Fruit fly (Drosophila melanogaster): ENCODE measurements around the gene Srlp.

Srlp gene

dm6 chr3R:12451376-12451775 is 17.5 kb downstream of the Srlp start (continued):
- peak; percentile 14; the same call in 1 of the 2 replicates for TF ChIP-seq CG14441 (GFP tag; IDR thresholded peaks at IDR 0.05)
- TF ChIP-seq CG8290 (GFP tag; optimal IDR thresholded peaks at IDR 0.05), result no peak
- peak in 1 of 2 experiments; percentile 65 for TF ChIP-seq CG8290 (tag; optimal IDR thresholded peaks at IDR 0.05)
- peak; percentile 50; the same call in 1 of the 2 replicates for TF ChIP-seq ranshi (GFP tag; IDR thresholded peaks at IDR 0.05)
- TF ChIP-seq Drgx (GFP tag; IDR thresholded peaks at IDR 0.05), result peak; percentile 13; the same call in 1 of the 2 replicates

dm6 chr3R:12451888-12452514 is 18.1 kb downstream of the Srlp start, which contains the start of gene CG5509:
Gene CG5509 (plus strand): TSS chr3R:12452464.
- TF ChIP-seq Xbp1 (GFP tag; optimal IDR thresholded peaks at IDR 0.05) (peak; percentile 4), bbx (GFP tag; IDR thresholded peaks at IDR 0.05; ENCODE audit: partially characterized antibody) (peak; percentile 46; the same call in 1 of the 2 replicates), dmrt99B (tag; optimal IDR thresholded peaks at IDR 0.05) (no peak), D19A (tag; optimal IDR thresholded peaks at IDR 0.05) (peak; percentile 9), CG7987 (GFP tag; optimal IDR thresholded peaks at IDR 0.05) (no peak), sr (GFP tag; IDR thresholded peaks at IDR 0.05) (peak; percentile 46; the same call in 2 of the 3 replicates), chinmo (GFP tag; IDR thresholded peaks at IDR 0.05; ENCODE audit: partially characterized antibody) (peak; percentile 83; the same call in 2 of the 4 replicates), Dp (GFP tag; optimal IDR thresholded peaks at IDR 0.05) (no peak), Pdp1 (GFP tag; optimal IDR thresholded peaks at IDR 0.05) (peak in 1 of 2 experiments; percentile 59), kni (GFP tag; optimal IDR thresholded peaks at IDR 0.05) (peak; percentile 36), ewg (GFP tag; optimal IDR thresholded peaks at IDR 0.05) (peak; percentile 83), tna (GFP tag; IDR thresholded peaks at IDR 0.05; ENCODE audit: partially characterized antibody) (0 out of 2 replicates have a peak, but pooled peaks have one; percentile 34), CG3847 (GFP tag; IDR thresholded peaks at IDR 0.05) (no peak), CG8478 (optimal IDR thresholded peaks at IDR 0.05) (peak; percentile 43), sd (tag; optimal IDR thresholded peaks at IDR 0.05) (peak; percentile 26), crol (GFP tag; IDR thresholded peaks at IDR 0.05) (peak; percentile 88), CG2889 (GFP tag; IDR thresholded peaks at IDR 0.05) (no peak), row (GFP tag; IDR thresholded peaks at IDR 0.05) (0 out of 3 replicates have a peak, but pooled peaks have one; percentile 20), CG4360 (GFP tag; IDR thresholded peaks at IDR 0.05) (peak; percentile 60), nom (GFP tag; optimal IDR thresholded peaks at IDR 0.05) (peak; percentile 6), Drgx (GFP tag; IDR thresholded peaks at IDR 0.05) (peak; percentile 50), CG34422 (GFP tag; IDR thresholded peaks at IDR 0.05) (peak; percentile 33; the same call in 1 of the 3 replicates), B-H1 (GFP tag; IDR thresholded peaks at IDR 0.05) (no peak)

dm6 chr3R:12454492-12454891 is 20.6 kb downstream of the Srlp start:
- 0 out of 4 replicates have a peak, but pooled peaks have one; percentile 65 for TF ChIP-seq chinmo (GFP tag; IDR thresholded peaks at IDR 0.05; ENCODE audit: partially characterized antibody)
- TF ChIP-seq vvl (GFP tag; IDR thresholded peaks at IDR 0.05), result 0 out of 2 replicates have a peak, but pooled peaks have one; percentile 19
- peak; percentile 90 for TF ChIP-seq kni (GFP tag; optimal IDR thresholded peaks at IDR 0.05)
- TF ChIP-seq CG2199 (GFP tag; IDR thresholded peaks at IDR 0.05), result 0 out of 3 replicates have a peak, but pooled peaks have one; percentile 16
- TF ChIP-seq Stat92E (GFP tag; optimal IDR thresholded peaks at IDR 0.05), result peak in 1 of 3 experiments; percentile 33
- no peak for TF ChIP-seq jigr1 (GFP tag; IDR thresholded peaks at IDR 0.05)
- no peak for TF ChIP-seq Sin3A (optimal IDR thresholded peaks at IDR 0.05)
- peak; percentile 7 for TF ChIP-seq Nf-YC (tag; optimal IDR thresholded peaks at IDR 0.05)

dm6 chr3R:12456370-12456940 is 22.6 kb downstream of the Srlp start, which contains the start of gene trus:
Gene trus (plus strand): TSS chr3R:12456573.
- TF ChIP-seq CG12104 (GFP tag; optimal IDR thresholded peaks at IDR 0.05), result no peak
- TF ChIP-seq gt (GFP tag; IDR thresholded peaks at IDR 0.05), result no peak
- TF ChIP-seq HmgD (GFP tag; optimal IDR thresholded peaks at IDR 0.05), result no peak
- TF ChIP-seq CG7271 (tag; optimal IDR thresholded peaks at IDR 0.05), result no peak
- no peak for TF ChIP-seq CG9817 (tag; optimal IDR thresholded peaks at IDR 0.05)
- TF ChIP-seq onecut (GFP tag; IDR thresholded peaks at IDR 0.05), result peak; percentile 90
- TF ChIP-seq CG1233 (GFP tag; optimal IDR thresholded peaks at IDR 0.05), result no peak
- no peak for TF ChIP-seq kay (GFP tag; optimal IDR thresholded peaks at IDR 0.05)
- TF ChIP-seq YL-1 (GFP tag; optimal IDR thresholded peaks at IDR 0.05), result peak; percentile 55
- TF ChIP-seq mld (GFP tag; IDR thresholded peaks at IDR 0.05; ENCODE audit: partially characterized antibody), result 0 out of 3 replicates have a peak, but pooled peaks have one; percentile 52
- TF ChIP-seq trem (tag; optimal IDR thresholded peaks at IDR 0.05), result peak; percentile 39
- no peak for TF ChIP-seq CG12744 (GFP tag; optimal IDR thresholded peaks at IDR 0.05)
- no peak for TF ChIP-seq CG10321 (GFP tag; IDR thresholded peaks at IDR 0.05)
